Fruit fly (Drosophila melanogaster): ENCODE measurements around the gene CG42713.

- TF ChIP-seq Hnf4 (GFP tag; optimal IDR thresholded peaks at IDR 0.05) (no peak), ey (GFP tag; optimal IDR thresholded peaks at IDR 0.05) (no peak), OdsH (GFP tag; optimal IDR thresholded peaks at IDR 0.05) (no peak)
Measured at dm6 chr2L:8901882-8902281, 10.6 kb downstream of the CG42713 start.
